Fruit fly (Drosophila melanogaster) whole organism, prepupa: ENCODE results near the gene CG17734.

Experiments used
- CG11294 ChIP-seq: fragments of 200-800 bp; sonication (Bioruptor generic); IDR thresholded peaks from 2 replicates; pipeline ENCODE4 v1.3.6; 2022; ENCODE audit warnings: missing biosample characterization, missing genetic modification characterization
- CG11762 ChIP-seq: fragments of 200-800 bp; sonication (Bioruptor generic); optimal IDR thresholded peaks from 3 replicates; lab custom pipeline; 2016; ENCODE audit warnings: missing biosample characterization, missing genetic modification characterization; ENCODE audit not compliant: insufficient read depth
- CG31627 ChIP-seq: fragments of 200-800 bp; sonication (Bioruptor generic); optimal IDR thresholded peaks from 3 replicates; lab custom pipeline; 2016; ENCODE audit warnings: missing biosample characterization, missing genetic modification characterization
- CG6163 ChIP-seq: fragments of 200-800 bp; sonication (Bioruptor generic); IDR thresholded peaks from 3 replicates; pipeline ENCODE4 v1.3.6; 2022; ENCODE audit warnings: missing biosample characterization, missing genetic modification characterization
- CG6276 ChIP-seq: fragments of 200-800 bp; sonication (Bioruptor generic); optimal IDR thresholded peaks from 2 replicates; lab custom pipeline; 2017; ENCODE audit warnings: missing biosample characterization, mild to moderate bottlenecking, missing genetic modification characterization
- Gug ChIP-seq: fragments of 200-800 bp; sonication (Bioruptor generic); IDR thresholded peaks from 2 replicates; pipeline ENCODE4 v1.3.6; 2022; ENCODE audit warnings: missing biosample characterization, missing genetic modification characterization
- Sox14 ChIP-seq: fragments of 200-800 bp; sonication (Bioruptor generic); optimal IDR thresholded peaks from 3 replicates; lab custom pipeline; 2016; ENCODE audit warnings: missing biosample characterization, missing genetic modification characterization
- cyc ChIP-seq: fragments of 200-800 bp; sonication (Bioruptor generic); optimal IDR thresholded peaks from 3 replicates; lab custom pipeline; 2016; ENCODE audit warnings: missing biosample characterization, missing genetic modification characterization
- dsx ChIP-seq: fragments of 200-800 bp; optimal IDR thresholded peaks from 3 replicates; lab custom pipeline; 2019; ENCODE audit warnings: missing biosample characterization, mild to moderate bottlenecking, missing genetic modification characterization, moderate library complexity; ENCODE audit not compliant: poor library complexity, severe bottlenecking
- esn ChIP-seq: fragments of 200-800 bp; sonication (Bioruptor generic); optimal IDR thresholded peaks from 2 replicates; lab custom pipeline; 2016; ENCODE audit warnings: missing biosample characterization, mild to moderate bottlenecking, missing genetic modification characterization, moderate library complexity
- spab ChIP-seq: fragments of 200-800 bp; sonication (Bioruptor generic); optimal IDR thresholded peaks from 2 replicates; lab custom pipeline; 2017; ENCODE audit warnings: missing biosample characterization, mild to moderate bottlenecking, missing genetic modification characterization, missing genetic modification reagents

- TF ChIP-seq CG31627 (GFP tag; lab: Kevin White, UChicago) (no peak), cyc (GFP tag; lab: Kevin White, UChicago) (no peak), Gug (no peak), CG11294 (GFP tag; lab: Robert Waterston, UW) (no peak), CG11762 (GFP tag; lab: Kevin White, UChicago) (no peak), CG6276 (GFP tag; lab: Kevin White, UChicago) (no peak), Sox14 (GFP tag; lab: Kevin White, UChicago) (no peak), spab (GFP tag; lab: Kevin White, UChicago) (no peak), dsx (no peak), CG6163 (GFP tag; lab: Robert Waterston, UW) (no peak), esn (GFP tag; lab: Kevin White, UChicago) (no peak)
Measured at dm6 chr3R:11231037-11231436, 12.8 kb downstream of the CG17734 start.
